Fruit fly (Drosophila melanogaster) whole organism, embryonic: ENCODE results near the gene MED14.

Source experiments
- C15 ChIP-seq: fragments of 200-800 bp; sonication (Bioruptor generic); IDR thresholded peaks from 3 replicates; pipeline ENCODE4 v1.3.6; 2022; ENCODE audit warnings: missing biosample characterization, missing genetic modification characterization
- CG17612 ChIP-seq: fragments of 200-800 bp; sonication (Bioruptor generic); IDR thresholded peaks from 2 replicates; pipeline ENCODE4 v1.3.6; 2022; ENCODE audit warnings: missing biosample characterization, missing genetic modification characterization
- CG33213 ChIP-seq: fragments of 200-800 bp; sonication (Bioruptor generic); optimal IDR thresholded peaks from 3 replicates; lab custom pipeline; 2016; ENCODE audit warnings: missing biosample characterization, missing genetic modification characterization
- CG9797 ChIP-seq: fragments of 200-800 bp; sonication (Bioruptor generic); optimal IDR thresholded peaks from 3 replicates; lab custom pipeline; 2018; ENCODE audit warnings: missing biosample characterization, mild to moderate bottlenecking, missing genetic modification characterization
- Dad ChIP-seq: fragments of 200-800 bp; sonication (Bioruptor generic); optimal IDR thresholded peaks from 3 replicates; lab custom pipeline; 2016; ENCODE audit warnings: missing biosample characterization, missing genetic modification characterization
- Lhr ChIP-seq: fragments of 200-800 bp; sonication (Bioruptor generic); optimal IDR thresholded peaks from 3 replicates; lab custom pipeline; 2017; ENCODE audit warnings: mild to moderate bottlenecking, missing biosample characterization, missing genetic modification reagents, missing genetic modification characterization
- corto ChIP-seq: fragments of 200-800 bp; sonication (Bioruptor generic); optimal IDR thresholded peaks from 2 replicates; lab custom pipeline; 2016; ENCODE audit warnings: missing biosample characterization, mild to moderate bottlenecking, missing genetic modification characterization, moderate library complexity
- hb ChIP-seq: fragments of 200-800 bp; sonication (Bioruptor generic); IDR thresholded peaks from 3 replicates; pipeline ENCODE4 v1.3.6; 2022; ENCODE audit warnings: missing biosample characterization, missing genetic modification characterization; ENCODE audit not compliant: partially characterized antibody

DNA sequence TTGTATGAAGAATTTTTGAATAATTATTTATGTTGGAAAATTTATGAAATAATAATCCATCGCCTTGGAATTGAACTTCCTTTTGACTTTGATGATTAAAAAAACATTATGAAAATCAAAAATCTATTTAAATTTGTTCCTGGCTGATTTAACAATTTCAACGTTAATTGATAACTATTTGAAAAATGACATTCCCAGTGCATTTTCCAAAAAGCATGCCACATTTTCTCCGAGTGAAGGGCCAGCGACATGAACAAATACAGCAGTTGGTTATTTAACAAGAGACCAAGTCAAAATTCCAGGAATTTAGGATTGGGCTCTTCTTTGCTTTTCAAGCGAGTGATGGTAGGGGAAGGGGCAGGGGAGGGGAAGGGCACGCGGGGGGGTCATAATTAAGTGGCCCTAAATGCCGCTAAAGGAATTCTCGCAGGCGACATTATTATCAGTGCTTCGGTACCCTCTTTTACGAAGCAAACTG is 29.4 kb downstream of the MED14 start:
- TF ChIP-seq CG33213: no peak
- TF ChIP-seq Lhr: peak; percentile 17
- peak; percentile 16 for TF ChIP-seq corto (GFP tag; lab: Kevin White, UChicago)
- TF ChIP-seq hb (GFP tag; lab: Robert Waterston, UW): no peak
- TF ChIP-seq CG17612: no peak
- no peak for TF ChIP-seq CG9797 (GFP tag; lab: Kevin White, UChicago)
- no peak for TF ChIP-seq C15 (GFP tag; lab: Robert Waterston, UW)
- TF ChIP-seq Dad: no peak
